Worm (Caenorhabditis elegans): ENCODE measurements around the gene fbxc-52.

Gene fbxc-52

ce11 chrII:3739647-3740046 lies 22.6 kb downstream of the fbxc-52 start, which contains the start of gene F12E12.2:
Gene F12E12.2, plus strand, starts transcription at chrII:3739947.
- TF ChIP-seq C38D4.7 (GFP tag; optimal IDR thresholded peaks at IDR 0.05) (no peak), ahr-1 (tag; optimal IDR thresholded peaks at IDR 0.05) (no peak), C08G9.2 (tag; optimal IDR thresholded peaks at IDR 0.05) (no peak), pros-1 (tag; optimal IDR thresholded peaks at IDR 0.05) (no peak), ama-1 (optimal IDR thresholded peaks at IDR 0.05) (no peak)

ce11 chrII:3741584-3741983 lies 24.5 kb downstream of the fbxc-52 start, which contains the start of gene F12E12.1:
Gene F12E12.1, plus strand, starts transcription at chrII:3741884.
- no peak for TF ChIP-seq dmd-4 (tag; optimal IDR thresholded peaks at IDR 0.05; ENCODE audit: borderline replicate concordance)
- no peak for TF ChIP-seq unc-42 (tag; optimal IDR thresholded peaks at IDR 0.05)
- no peak for TF ChIP-seq lim-6 (tag; optimal IDR thresholded peaks at IDR 0.05)
- no peak for TF ChIP-seq fkh-6 (tag; optimal IDR thresholded peaks at IDR 0.05)
- no peak for TF ChIP-seq npax-4 (tag; optimal IDR thresholded peaks at IDR 0.05)
- TF ChIP-seq elt-4 (tag; optimal IDR thresholded peaks at IDR 0.05), result no peak
- no peak for TF ChIP-seq ceh-45 (GFP tag; IDR thresholded peaks at IDR 0.05)
- TF ChIP-seq ceh-24 (tag; optimal IDR thresholded peaks at IDR 0.05), result no peak
- TF ChIP-seq ref-2 (tag; optimal IDR thresholded peaks at IDR 0.05), result no peak
- TF ChIP-seq zip-5 (tag; optimal IDR thresholded peaks at IDR 0.05), result no peak
- no peak for TF ChIP-seq fkh-10 (GFP tag; optimal IDR thresholded peaks at IDR 0.05)
- no peak for TF ChIP-seq F13H6.1 (tag; optimal IDR thresholded peaks at IDR 0.05)
- TF ChIP-seq unc-3 (GFP tag; conservative IDR thresholded peaks at IDR 0.05), result no peak
- TF ChIP-seq unc-3 (tag; optimal IDR thresholded peaks at IDR 0.05), result no peak
- no peak for TF ChIP-seq nhr-232 (tag; optimal IDR thresholded peaks at IDR 0.05)
- no peak for TF ChIP-seq hlh-15 (tag; optimal IDR thresholded peaks at IDR 0.05)
- TF ChIP-seq pqm-1 (tag; optimal IDR thresholded peaks at IDR 0.05), result no peak
- TF ChIP-seq ceh-14 (tag; optimal IDR thresholded peaks at IDR 0.05), result no peak
- TF ChIP-seq ceh-31 (tag; optimal IDR thresholded peaks at IDR 0.05), result no peak

- TF ChIP-seq tbx-7 (tag; optimal IDR thresholded peaks at IDR 0.05), result no peak
- no peak for TF ChIP-seq dve-1 (tag; optimal IDR thresholded peaks at IDR 0.05)
- TF ChIP-seq C38D4.7 (GFP tag; optimal IDR thresholded peaks at IDR 0.05), result no peak
- TF ChIP-seq unc-42 (tag; optimal IDR thresholded peaks at IDR 0.05), result no peak
- TF ChIP-seq unc-86 (tag; optimal IDR thresholded peaks at IDR 0.05), result no peak
- TF ChIP-seq zip-5 (tag; optimal IDR thresholded peaks at IDR 0.05), result no peak
- no peak for TF ChIP-seq gmeb-2 (tag; optimal IDR thresholded peaks at IDR 0.05)
- TF ChIP-seq eyg-1 (tag; optimal IDR thresholded peaks at IDR 0.05), result no peak
- no peak for TF ChIP-seq pha-4 (tag; optimal IDR thresholded peaks at IDR 0.05)
- TF ChIP-seq hlh-8 (tag; optimal IDR thresholded peaks at IDR 0.05), result no peak
- TF ChIP-seq ceh-9 (tag; optimal IDR thresholded peaks at IDR 0.05), result no peak
- TF ChIP-seq hlh-6 (tag; optimal IDR thresholded peaks at IDR 0.05), result no peak
- no peak for TF ChIP-seq che-1 (tag; optimal IDR thresholded peaks at IDR 0.05)
- no peak for TF ChIP-seq ceh-31 (tag; optimal IDR thresholded peaks at IDR 0.05)
Observed at ce11 chrII:3743684-3744200, 26.7 kb downstream of the fbxc-52 start, which contains the start of gene nta-1. Gene nta-1, minus strand, starts transcription at chrII:3743814.

ce11 chrII:3747405-3747804 lies 30.3 kb downstream of the fbxc-52 start, which contains the start of gene fbxb-92:
Gene fbxb-92, minus strand, starts transcription at chrII:3747505.
- no peak for TF ChIP-seq unc-86 (tag; optimal IDR thresholded peaks at IDR 0.05)
- TF ChIP-seq hlh-6 (tag; optimal IDR thresholded peaks at IDR 0.05), result no peak
- no peak for TF ChIP-seq dve-1 (tag; optimal IDR thresholded peaks at IDR 0.05)
- TF ChIP-seq odd-2 (tag; optimal IDR thresholded peaks at IDR 0.05), result no peak
- no peak for TF ChIP-seq elt-4 (tag; optimal IDR thresholded peaks at IDR 0.05)
- TF ChIP-seq ceh-2 (tag; optimal IDR thresholded peaks at IDR 0.05), result no peak

- TF ChIP-seq ceh-9 (tag; optimal IDR thresholded peaks at IDR 0.05), result no peak
- TF ChIP-seq pha-2 (tag; optimal IDR thresholded peaks at IDR 0.05), result no peak
- TF ChIP-seq ceh-2 (tag; optimal IDR thresholded peaks at IDR 0.05), result no peak
- TF ChIP-seq F13H6.1 (tag; optimal IDR thresholded peaks at IDR 0.05), result no peak
- TF ChIP-seq hlh-13 (GFP tag; optimal IDR thresholded peaks at IDR 0.05), result no peak
- TF ChIP-seq unc-42 (tag; optimal IDR thresholded peaks at IDR 0.05), result no peak
- TF ChIP-seq tbx-2 (tag; optimal IDR thresholded peaks at IDR 0.05), result no peak
- no peak for TF ChIP-seq lin-11 (tag; optimal IDR thresholded peaks at IDR 0.05)
- TF ChIP-seq pat-9 (tag; optimal IDR thresholded peaks at IDR 0.05), result no peak
- no peak for TF ChIP-seq ceh-19 (GFP tag; optimal IDR thresholded peaks at IDR 0.05)
- no peak for TF ChIP-seq ceh-22 (tag; optimal IDR thresholded peaks at IDR 0.05)
- no peak for TF ChIP-seq Y22D7AL.16 (tag; optimal IDR thresholded peaks at IDR 0.05)
Observed at ce11 chrII:3748719-3749118, 31.7 kb downstream of the fbxc-52 start, which contains the start of gene fbxb-90. Gene fbxb-90, minus strand, starts transcription at chrII:3748819.

Measured in whole organism, late embryonic.